Fruit fly (Drosophila melanogaster): ENCODE results near the gene Hsdl2.

DNA sequence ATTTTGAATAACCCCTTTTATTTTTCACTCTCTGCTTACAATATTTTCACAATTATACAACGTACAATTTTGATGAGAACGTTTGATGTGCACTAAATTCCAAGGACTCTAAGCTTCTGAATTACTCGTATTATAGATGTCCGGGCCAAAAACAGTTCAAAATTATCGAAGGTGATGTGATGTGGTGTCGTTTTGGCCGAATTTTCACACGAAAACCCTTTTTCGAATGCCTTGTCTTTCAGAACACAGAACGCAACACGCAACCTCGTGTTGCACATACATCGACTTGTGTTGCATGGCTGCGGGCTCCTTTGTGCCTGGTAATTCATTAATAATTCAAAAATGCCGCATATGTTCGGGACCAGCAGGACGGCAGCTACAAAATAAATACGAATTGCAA lies 10.7 kb downstream of the Hsdl2 start, which contains the start of gene CG31055:
- TF ChIP-seq CG8478 (optimal IDR thresholded peaks at IDR 0.05) (no peak), usp (GFP tag; optimal IDR thresholded peaks at IDR 0.05) (no peak), psq (optimal IDR thresholded peaks at IDR 0.05) (no peak)

All from whole organism.